Fruit fly (Drosophila melanogaster) whole organism, wandering third instar larva: Measurements from ENCODE around the gene Lamtor3.

Source experiments
- Abd-B ChIP-seq: fragments of >200 bp; optimal IDR thresholded peaks from 2 replicates; lab custom pipeline; 2017; ENCODE audit warnings: missing biosample characterization, missing genetic modification characterization
- CG32264 ChIP-seq: fragments of 200-800 bp; sonication (Bioruptor generic); optimal IDR thresholded peaks from 2 replicates; lab custom pipeline; 2016; ENCODE audit warnings: missing biosample characterization, missing genetic modification characterization
- CG9705 ChIP-seq: fragments of 200-800 bp; sonication (Bioruptor generic); optimal IDR thresholded peaks from 2 replicates; lab custom pipeline; 2018; ENCODE audit warnings: missing biosample characterization, mild to moderate bottlenecking, missing genetic modification characterization
- CrebA ChIP-seq: fragments of 200-800 bp; sonication (Bioruptor generic); optimal IDR thresholded peaks from 2 replicates; lab custom pipeline; 2016; ENCODE audit warnings: missing biosample characterization, mild to moderate bottlenecking, missing genetic modification characterization, borderline replicate concordance
- Dfd ChIP-seq: fragments of >200 bp; optimal IDR thresholded peaks from 2 replicates; lab custom pipeline; 2017; ENCODE audit warnings: missing biosample characterization, missing genetic modification characterization
- Dif ChIP-seq: fragments of 200-275, 200-300 bp; sonication (Bioruptor generic); optimal IDR thresholded peaks from 2 replicates; lab custom pipeline; 2018; ENCODE audit warnings: missing biosample characterization, missing genetic modification characterization; ENCODE audit not compliant: partially characterized antibody
- GATAd ChIP-seq: sonication (Bioruptor generic); optimal IDR thresholded peaks from 2 replicates; lab custom pipeline; 2016; ENCODE audit warnings: missing biosample characterization, missing genetic modification characterization
- HLH106 ChIP-seq: fragments of 200-800 bp; optimal IDR thresholded peaks from 3 replicates; lab custom pipeline; 2019; ENCODE audit warnings: missing biosample characterization, mild to moderate bottlenecking, missing genetic modification characterization, moderate library complexity
- Hnf4 ChIP-seq: fragments of 200-800 bp; sonication (Bioruptor generic); optimal IDR thresholded peaks from 2 replicates; lab custom pipeline; 2016; ENCODE audit warnings: missing biosample characterization, mild to moderate bottlenecking, missing genetic modification characterization
- Hr78 ChIP-seq: fragments of >200 bp; optimal IDR thresholded peaks from 2 replicates; lab custom pipeline; 2017; ENCODE audit warnings: missing biosample characterization, missing genetic modification characterization
- Hr83 ChIP-seq: fragments of 200-300 bp; sonication (Bioruptor generic); optimal IDR thresholded peaks from 2 replicates; lab custom pipeline; 2016; ENCODE audit warnings: missing biosample characterization, mild to moderate bottlenecking, missing genetic modification characterization, moderate library complexity; ENCODE audit not compliant: poor library complexity, severe bottlenecking
- Jra ChIP-seq: sonication (Bioruptor generic); optimal IDR thresholded peaks from 2 replicates; lab custom pipeline; 2016; ENCODE audit warnings: missing biosample characterization, missing genetic modification characterization
- Mio ChIP-seq: sonication (Bioruptor generic); optimal IDR thresholded peaks from 2 replicates; lab custom pipeline; 2016; ENCODE audit warnings: missing biosample characterization, missing genetic modification characterization
- Myc ChIP-seq: fragments of >200 bp; optimal IDR thresholded peaks from 2 replicates; lab custom pipeline; 2017
- N ChIP-seq: fragments of >200 bp; optimal IDR thresholded peaks from 2 replicates; lab custom pipeline; 2018; ENCODE audit warnings: missing biosample characterization, missing external identifiers, missing genetic modification characterization
- OdsH ChIP-seq: fragments of 200-800 bp; sonication (Bioruptor generic); optimal IDR thresholded peaks from 2 replicates; lab custom pipeline; 2016; ENCODE audit warnings: missing biosample characterization, mild to moderate bottlenecking, missing genetic modification characterization
- Rel ChIP-seq, 2 experiments: fragments of 200-800 bp; sonication (Bioruptor generic) in 1 of 2; optimal IDR thresholded peaks; 2 replicates in 1 of 2; 3 replicates in 1 of 2; lab custom pipeline; 2016 to 2019; ENCODE audit warnings: mild to moderate bottlenecking in 2 of 2, missing biosample characterization in 2 of 2, missing genetic modification characterization in 2 of 2, moderate library complexity in 1 of 2
- Sp1 ChIP-seq: fragments of 200-800 bp; sonication (Bioruptor generic); optimal IDR thresholded peaks from 3 replicates; lab custom pipeline; 2019; ENCODE audit warnings: missing biosample characterization, mild to moderate bottlenecking, missing genetic modification characterization, moderate library complexity
- Vsx2 ChIP-seq: fragments of 200-300, 225-300 bp; sonication (Bioruptor generic); optimal IDR thresholded peaks from 2 replicates; lab custom pipeline; 2018; ENCODE audit warnings: missing biosample characterization, missing genetic modification characterization; ENCODE audit not compliant: partially characterized antibody
- br ChIP-seq: fragments of 200-800 bp; sonication (Bioruptor generic); optimal IDR thresholded peaks from 2 replicates; lab custom pipeline; 2016; ENCODE audit warnings: missing biosample characterization, missing genetic modification characterization
- brk ChIP-seq: fragments of 200-800 bp; sonication (Bioruptor generic); optimal IDR thresholded peaks from 2 replicates; lab custom pipeline; 2016; ENCODE audit warnings: missing biosample characterization, mild to moderate bottlenecking, missing genetic modification characterization
- dl ChIP-seq, 2 experiments: fragments of 175-275, 200-275 bp in 1 of 2; fragments of 200-275 bp in 1 of 2; sonication (Bioruptor generic); optimal IDR thresholded peaks; lab custom pipeline; 2018; ENCODE audit warnings: mild to moderate bottlenecking in 2 of 2, missing biosample characterization in 2 of 2, missing genetic modification characterization in 2 of 2, moderate library complexity in 2 of 2; ENCODE audit not compliant: partially characterized antibody in 2 of 2, insufficient read depth in 1 of 2
- dmrt93B ChIP-seq: fragments of 200-800 bp; sonication (Bioruptor generic); optimal IDR thresholded peaks from 2 replicates; lab custom pipeline; 2018; ENCODE audit warnings: missing biosample characterization, mild to moderate bottlenecking, missing genetic modification characterization
- dsf ChIP-seq: sonication (Bioruptor generic); optimal IDR thresholded peaks from 2 replicates; lab custom pipeline; 2016; ENCODE audit warnings: missing biosample characterization, missing genetic modification characterization, borderline replicate concordance
- ey ChIP-seq: fragments of 200-800 bp; sonication (Bioruptor generic); optimal IDR thresholded peaks from 2 replicates; lab custom pipeline; 2016; ENCODE audit warnings: missing biosample characterization, missing genetic modification characterization
- foxo ChIP-seq, 2 experiments: fragments of 200-800 bp; sonication (Bioruptor generic); optimal IDR thresholded peaks; 2 replicates in 1 of 2; 3 replicates in 1 of 2; lab custom pipeline; 2016 to 2017; ENCODE audit warnings: missing biosample characterization in 2 of 2, missing genetic modification characterization in 2 of 2
- fru ChIP-seq: fragments of 200-800 bp; sonication (Bioruptor generic); optimal IDR thresholded peaks from 3 replicates; lab custom pipeline; 2016; ENCODE audit warnings: missing biosample characterization, mild to moderate bottlenecking, missing genetic modification characterization
- h ChIP-seq: fragments of 200-800 bp; sonication (Bioruptor generic); optimal IDR thresholded peaks from 3 replicates; lab custom pipeline; 2016; ENCODE audit warnings: missing biosample characterization, mild to moderate bottlenecking, missing genetic modification characterization
- jim ChIP-seq: fragments of 175-275, 200-325 bp; sonication (Bioruptor generic); optimal IDR thresholded peaks from 2 replicates; lab custom pipeline; 2016; ENCODE audit warnings: missing biosample characterization, mild to moderate bottlenecking, missing genetic modification characterization
- lola ChIP-seq: fragments of >200 bp; optimal IDR thresholded peaks from 2 replicates; lab custom pipeline; 2017; ENCODE audit warnings: missing biosample characterization, missing genetic modification characterization
- pan ChIP-seq: fragments of >200 bp; optimal IDR thresholded peaks from 2 replicates; lab custom pipeline; 2017
- psq ChIP-seq: fragments of 200-800 bp; sonication (Bioruptor generic); optimal IDR thresholded peaks from 3 replicates; lab custom pipeline; 2017; ENCODE audit warnings: missing biosample characterization, mild to moderate bottlenecking, missing genetic modification characterization, moderate library complexity
- rgr ChIP-seq: fragments of 200-800 bp; sonication (Bioruptor generic); optimal IDR thresholded peaks from 3 replicates; lab custom pipeline; 2016; ENCODE audit warnings: missing biosample characterization, mild to moderate bottlenecking, missing genetic modification characterization
- sage ChIP-seq: fragments of 200-800 bp; sonication (Bioruptor generic); optimal IDR thresholded peaks from 2 replicates; lab custom pipeline; 2016; ENCODE audit warnings: missing biosample characterization, mild to moderate bottlenecking, missing genetic modification characterization
- sv ChIP-seq: fragments of 200-800 bp; sonication (Bioruptor generic); optimal IDR thresholded peaks from 3 replicates; lab custom pipeline; 2016; ENCODE audit warnings: missing biosample characterization, missing genetic modification characterization
- tai ChIP-seq: sonication (Bioruptor generic); optimal IDR thresholded peaks from 2 replicates; lab custom pipeline; 2016; ENCODE audit warnings: missing biosample characterization, missing genetic modification characterization
- usp ChIP-seq: fragments of >200 bp; optimal IDR thresholded peaks from 2 replicates; lab custom pipeline; 2017; ENCODE audit warnings: missing biosample characterization, missing genetic modification characterization
- woc ChIP-seq: sonication (Bioruptor generic); optimal IDR thresholded peaks from 2 replicates; lab custom pipeline; 2016; ENCODE audit warnings: missing biosample characterization, mild to moderate bottlenecking, missing genetic modification characterization

Lamtor3 gene

DNA sequence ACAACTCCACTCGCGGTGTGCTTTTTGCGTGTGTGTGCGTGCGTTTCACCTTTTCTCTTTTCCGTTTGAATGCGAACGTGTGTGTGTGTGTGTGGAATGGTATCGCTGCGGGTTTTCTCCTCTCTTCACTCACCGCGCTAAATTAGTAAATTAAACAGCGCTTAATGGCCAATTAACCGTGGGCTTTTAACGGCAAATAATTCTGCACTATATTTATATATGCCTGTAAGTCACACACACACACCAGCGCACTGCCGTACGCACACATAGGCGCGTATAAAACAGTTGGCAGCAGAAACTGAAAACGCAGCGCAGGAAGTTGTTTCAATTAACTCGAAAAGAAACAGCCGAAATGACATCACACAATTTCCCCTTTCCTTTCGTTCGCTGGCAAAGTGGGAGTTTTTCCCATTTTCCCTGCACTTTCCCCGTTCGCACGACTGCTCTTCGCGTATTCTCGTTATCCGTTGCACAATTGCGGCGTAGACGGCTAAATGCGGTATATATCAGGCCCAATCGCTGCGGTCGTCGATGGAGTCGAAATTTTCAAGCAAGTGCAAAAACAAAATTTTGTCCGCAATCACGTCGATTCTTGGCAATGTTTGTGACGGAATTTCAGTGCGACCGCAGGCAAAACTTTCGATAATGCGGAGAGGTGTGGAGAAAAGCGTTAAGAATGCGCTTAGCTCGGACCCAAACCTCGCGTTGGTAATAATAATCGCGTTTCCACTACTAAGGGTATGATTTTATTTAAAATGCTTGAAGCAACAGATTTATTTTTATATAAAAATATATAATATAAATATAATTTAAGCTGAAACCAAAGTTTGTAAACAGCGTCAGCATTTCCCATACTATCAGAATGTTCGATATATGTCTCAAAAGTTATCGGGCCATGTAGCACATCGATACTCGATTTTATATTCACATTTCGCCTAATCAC lies 8.2 kb upstream of the Lamtor3 start, which contains the start of gene BicD:
Gene BicD, minus strand, starts transcription at position 634 of the 943 bp plus-strand sequence.
- TF ChIP-seq pan: no peak
- TF ChIP-seq N (GFP tag; lab: Kevin White, UChicago): peak; percentile 54
- no peak for TF ChIP-seq jim (GFP tag; lab: Kevin White, UChicago)
- TF ChIP-seq Myc (lab: Kevin White, UChicago): peak; percentile 25
- no peak for TF ChIP-seq CG32264 (GFP tag; lab: Kevin White, UChicago)
- no peak for TF ChIP-seq CG9705 (GFP tag; lab: Kevin White, UChicago)
- no peak for TF ChIP-seq Hr78 (GFP tag; lab: Kevin White, UChicago)
- no peak for TF ChIP-seq Mio (GFP tag; lab: Kevin White, UChicago)
- TF ChIP-seq psq (GFP tag; lab: Kevin White, UChicago): no peak
- TF ChIP-seq dmrt93B: no peak
- peak; percentile 38 for TF ChIP-seq Sp1 (GFP tag; lab: Kevin White, UChicago)
- TF ChIP-seq br: no peak
- TF ChIP-seq Vsx2 (GFP tag; lab: Kevin White, UChicago): no peak
- TF ChIP-seq foxo (GFP tag; optimal IDR thresholded peaks at IDR 0.05; lab: Kevin White, UChicago): peak in 1 of 2 experiments; percentile 20
- TF ChIP-seq Hr83 (GFP tag; lab: Kevin White, UChicago): no peak
- peak; percentile 5 for TF ChIP-seq rgr (GFP tag; lab: Kevin White, UChicago)
- TF ChIP-seq HLH106 (tag; lab: Kevin White, UChicago): peak; percentile 25
- TF ChIP-seq brk (GFP tag; lab: Kevin White, UChicago): no peak
- TF ChIP-seq Abd-B (GFP tag; lab: Kevin White, UChicago): no peak
- TF ChIP-seq ey (GFP tag; lab: Kevin White, UChicago): no peak
- no peak for TF ChIP-seq tai (GFP tag; lab: Kevin White, UChicago)
- no peak for TF ChIP-seq lola (GFP tag; lab: Kevin White, UChicago)
- no peak for TF ChIP-seq Hnf4 (GFP tag; lab: Kevin White, UChicago)
- no peak for TF ChIP-seq sv
- TF ChIP-seq Rel (GFP tag; optimal IDR thresholded peaks at IDR 0.05; lab: Kevin White, UChicago): no peak
- TF ChIP-seq Rel (tag; optimal IDR thresholded peaks at IDR 0.05; lab: Kevin White, UChicago): peak; percentile 16
- TF ChIP-seq CrebA (GFP tag; lab: Kevin White, UChicago): no peak

DNA sequence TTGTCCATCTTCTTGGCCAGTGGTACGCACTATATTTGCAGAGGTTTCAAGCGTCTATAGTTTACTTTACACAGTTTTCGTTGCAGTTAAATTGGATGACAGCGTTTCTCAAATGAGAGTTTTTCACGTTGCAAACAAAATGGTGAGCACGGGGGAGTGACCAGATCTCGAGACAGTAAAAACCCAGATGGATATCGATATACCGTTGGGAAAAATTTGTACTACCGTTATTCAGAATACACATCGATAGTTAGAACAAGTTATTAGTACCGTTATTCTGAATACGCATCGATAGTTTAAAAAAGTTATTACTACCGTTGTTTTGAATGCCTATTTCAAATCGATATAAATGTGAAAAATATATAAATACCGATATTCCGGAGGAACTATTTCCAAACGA lies 3.3 kb upstream of the Lamtor3 start, which contains the start of gene cass:
Gene cass, minus strand, starts transcription at position 179 of the 400 bp plus-strand sequence.
- TF ChIP-seq OdsH (GFP tag; lab: Kevin White, UChicago) (no peak), Sp1 (GFP tag; lab: Kevin White, UChicago) (peak; percentile 6), dl (GFP tag; optimal IDR thresholded peaks at IDR 0.05; lab: Kevin White, UChicago; ENCODE audit: insufficient read depth in 1 of 2, partially characterized antibody in 2 of 2) (no peak), Myc (lab: Kevin White, UChicago) (peak; percentile 14), Jra (GFP tag; lab: Kevin White, UChicago) (peak; percentile 32), Rel (GFP tag; optimal IDR thresholded peaks at IDR 0.05; lab: Kevin White, UChicago) (no peak), Rel (tag; optimal IDR thresholded peaks at IDR 0.05; lab: Kevin White, UChicago) (peak; percentile 25), Mio (GFP tag; lab: Kevin White, UChicago) (no peak), br (no peak), rgr (GFP tag; lab: Kevin White, UChicago) (peak; percentile 33)

DNA sequence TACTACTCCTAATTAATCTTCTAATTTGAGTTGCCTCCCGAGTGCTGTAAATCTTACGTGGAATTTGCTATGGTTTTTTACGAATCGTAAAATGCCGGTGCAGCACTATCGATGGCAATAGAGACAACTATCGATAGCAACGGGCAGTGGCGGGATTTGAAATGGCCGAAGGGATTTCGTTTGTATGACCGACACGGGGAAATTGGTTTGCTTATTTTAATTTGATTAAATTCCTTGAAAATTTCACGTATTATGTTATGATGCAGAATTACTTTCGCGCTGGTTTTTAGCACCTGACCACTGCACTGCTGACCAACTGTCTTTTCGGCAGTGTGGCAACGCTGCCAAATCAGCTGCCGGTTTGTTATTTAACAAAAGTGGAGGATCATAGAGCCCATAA lies 3.1 kb downstream of the Lamtor3 start, which contains the start of the genes GCS2beta and CG5131:
Gene GCS2beta, minus strand, starts transcription at position 134 of the 400 bp plus-strand sequence.
Gene CG5131, plus strand, starts transcription at position 328 of the 400 bp plus-strand sequence.
- TF ChIP-seq Abd-B (GFP tag; lab: Kevin White, UChicago): no peak
- TF ChIP-seq dl (GFP tag; optimal IDR thresholded peaks at IDR 0.05; lab: Kevin White, UChicago; ENCODE audit: insufficient read depth in 1 of 2, partially characterized antibody in 2 of 2): no peak
- TF ChIP-seq h (GFP tag; lab: Kevin White, UChicago): peak; percentile 95
- no peak for TF ChIP-seq Vsx2 (GFP tag; lab: Kevin White, UChicago)
- no peak for TF ChIP-seq usp
- TF ChIP-seq Jra (GFP tag; lab: Kevin White, UChicago): peak; percentile 87
- TF ChIP-seq Hr78 (GFP tag; lab: Kevin White, UChicago): no peak
- TF ChIP-seq fru (GFP tag; lab: Kevin White, UChicago): peak; percentile 93
- TF ChIP-seq Dif (GFP tag; lab: Kevin White, UChicago): no peak
- TF ChIP-seq Myc (lab: Kevin White, UChicago): no peak
- TF ChIP-seq foxo (GFP tag; optimal IDR thresholded peaks at IDR 0.05; lab: Kevin White, UChicago): peak; percentile 70 to 98
- no peak for TF ChIP-seq pan
- TF ChIP-seq dmrt93B: peak; percentile 81
- TF ChIP-seq N (GFP tag; lab: Kevin White, UChicago): no peak
- peak; percentile 71 for TF ChIP-seq jim (GFP tag; lab: Kevin White, UChicago)
- TF ChIP-seq OdsH (GFP tag; lab: Kevin White, UChicago): peak; percentile 92
- TF ChIP-seq Sp1 (GFP tag; lab: Kevin White, UChicago): peak; percentile 77
- peak; percentile 82 for TF ChIP-seq CG32264 (GFP tag; lab: Kevin White, UChicago)
- TF ChIP-seq HLH106 (tag; lab: Kevin White, UChicago): peak; percentile 92
- TF ChIP-seq br: peak; percentile 94
- TF ChIP-seq Dfd (GFP tag; lab: Kevin White, UChicago): no peak
- TF ChIP-seq lola (GFP tag; lab: Kevin White, UChicago): no peak
- TF ChIP-seq woc (GFP tag; lab: Kevin White, UChicago): peak; percentile 74
- TF ChIP-seq brk (GFP tag; lab: Kevin White, UChicago): no peak
- no peak for TF ChIP-seq CrebA (GFP tag; lab: Kevin White, UChicago)
- TF ChIP-seq sage (GFP tag; lab: Kevin White, UChicago): peak; percentile 72
- peak; percentile 84 for TF ChIP-seq psq (GFP tag; lab: Kevin White, UChicago)
- peak; percentile 97 for TF ChIP-seq tai (GFP tag; lab: Kevin White, UChicago)
- TF ChIP-seq dsf (GFP tag; lab: Kevin White, UChicago): peak; percentile 87
- TF ChIP-seq Hr83 (GFP tag; lab: Kevin White, UChicago): peak; percentile 89
- TF ChIP-seq GATAd: peak; percentile 92
